Worm (Caenorhabditis elegans) whole organism, mixed stage, embryonic: ENCODE measurements around the gene swsn-1.

Experiments
- blmp-1 ChIP-seq: fragments of 150-350 bp; optimal IDR thresholded peaks from 2 replicates; lab custom pipeline; 2014; ENCODE audit warnings: missing biosample characterization, missing genetic modification characterization
- cnd-1 ChIP-seq: fragments of 200-800 bp; sonication (Bioruptor generic); optimal IDR thresholded peaks from 2 replicates; lab custom pipeline; 2018; ENCODE audit warnings: mild to moderate bottlenecking, missing genetic modification characterization, missing compliant biosample characterization
- elt-3 ChIP-seq: fragments of 150-350 bp; optimal IDR thresholded peaks from 2 replicates; lab custom pipeline; 2014; ENCODE audit warnings: missing biosample characterization, missing genetic modification characterization
- flh-1 ChIP-seq: fragments of 200-800 bp; sonication (Bioruptor generic); optimal IDR thresholded peaks from 2 replicates; lab custom pipeline; 2018; ENCODE audit warnings: mild to moderate bottlenecking, missing genetic modification characterization, moderate library complexity, missing compliant biosample characterization
- lin-32 ChIP-seq: fragments of 200-800 bp; sonication (Bioruptor generic); optimal IDR thresholded peaks from 2 replicates; lab custom pipeline; 2018; ENCODE audit warnings: mild to moderate bottlenecking, missing genetic modification characterization, missing compliant biosample characterization
- mep-1 ChIP-seq: fragments of 150-350 bp; optimal IDR thresholded peaks from 2 replicates; lab custom pipeline; 2017; ENCODE audit warnings: missing biosample characterization, missing genetic modification reagents, missing genetic modification characterization, inconsistent platforms
- unc-39 ChIP-seq: fragments of 150-350 bp; optimal IDR thresholded peaks from 2 replicates; lab custom pipeline; 2014; ENCODE audit warnings: missing biosample characterization, missing genetic modification characterization
- ztf-11 ChIP-seq: fragments of 150-350 bp; optimal IDR thresholded peaks from 2 replicates; lab custom pipeline; 2014; ENCODE audit warnings: missing biosample characterization, missing genetic modification characterization

ce11 chrV:20225312-20225711, 24.0 kb downstream of the swsn-1 start:
- TF ChIP-seq flh-1 (GFP tag; lab: Kevin White, UChicago): no peak
- no peak for TF ChIP-seq ztf-11 (tag; lab: Kevin White, UChicago)
- no peak for TF ChIP-seq elt-3 (tag; lab: Kevin White, UChicago)
- TF ChIP-seq cnd-1 (tag; lab: Kevin White, UChicago): no peak
- no peak for TF ChIP-seq mep-1 (tag; lab: Kevin White, UChicago)
- no peak for TF ChIP-seq lin-32 (GFP tag; lab: Kevin White, UChicago)
- TF ChIP-seq blmp-1 (tag; lab: Kevin White, UChicago): no peak
- TF ChIP-seq unc-39 (tag; lab: Kevin White, UChicago): no peak
